Fruit fly (Drosophila melanogaster) S2 (cell line): Measurements from ENCODE around the gene CG10877.

Experiments used
- CG8478 ChIP-seq: fragments of >200 bp; optimal IDR thresholded peaks from 2 replicates; lab custom pipeline; 2018
- CTCF ChIP-seq, 2 experiments: fragments of >200 bp; optimal IDR thresholded peaks; 2 replicates each; lab custom pipeline; 2018

DNA sequence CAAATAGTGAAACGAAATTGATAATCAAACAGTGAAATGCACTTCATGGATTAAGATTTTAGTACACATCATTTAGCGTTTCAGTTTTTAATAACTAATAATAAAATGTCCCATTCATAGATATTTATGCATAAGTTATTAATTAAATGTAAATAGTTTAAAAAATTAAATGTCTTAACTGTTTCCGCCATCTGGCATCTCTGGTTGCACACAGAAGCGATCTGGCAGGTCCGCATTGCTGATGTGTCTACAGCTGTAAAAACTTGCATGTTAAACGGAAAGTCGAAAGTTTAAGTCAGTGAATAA, 24.6 kb upstream of the CG10877 start, which contains the start of gene Srp72:
- TF ChIP-seq CG8478 (lab: Kevin White, UChicago) (no peak), CTCF (optimal IDR thresholded peaks at IDR 0.05; lab: Kevin White, UChicago) (no peak)
